Fruit fly (Drosophila melanogaster): ENCODE data around the gene CG9008.

CG9008 gene

DNA sequence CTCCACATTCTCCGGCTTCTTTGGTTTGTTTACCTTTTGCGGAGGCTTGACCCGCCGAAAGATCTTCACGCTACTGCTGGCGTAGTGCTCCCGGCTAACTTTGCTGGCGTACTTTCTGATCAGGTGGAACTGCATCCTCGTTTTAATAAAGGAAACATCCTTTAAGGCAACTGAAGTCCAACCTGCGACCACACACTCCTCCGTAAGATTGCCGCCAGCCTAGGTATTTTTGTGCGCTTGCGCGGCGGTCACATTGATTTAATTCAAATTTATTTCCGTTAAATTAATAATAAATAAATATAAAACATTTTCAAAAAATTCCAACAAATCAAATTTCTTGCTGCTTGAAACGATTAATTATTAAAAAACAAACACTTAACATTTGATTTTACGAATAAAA, 47.6 kb upstream of the CG9008 start, which contains the start of gene PolG1:
TSS of gene PolG1 (minus strand) at position 216 of the 400 bp plus-strand sequence.
- TF ChIP-seq woc (GFP tag; optimal IDR thresholded peaks at IDR 0.05) (no peak), pan (optimal IDR thresholded peaks at IDR 0.05) (no peak), sage (GFP tag; optimal IDR thresholded peaks at IDR 0.05) (no peak), GATAd (GFP tag; optimal IDR thresholded peaks at IDR 0.05) (no peak), foxo (GFP tag; optimal IDR thresholded peaks at IDR 0.05) (no peak), fru (GFP tag; optimal IDR thresholded peaks at IDR 0.05) (no peak)

DNA sequence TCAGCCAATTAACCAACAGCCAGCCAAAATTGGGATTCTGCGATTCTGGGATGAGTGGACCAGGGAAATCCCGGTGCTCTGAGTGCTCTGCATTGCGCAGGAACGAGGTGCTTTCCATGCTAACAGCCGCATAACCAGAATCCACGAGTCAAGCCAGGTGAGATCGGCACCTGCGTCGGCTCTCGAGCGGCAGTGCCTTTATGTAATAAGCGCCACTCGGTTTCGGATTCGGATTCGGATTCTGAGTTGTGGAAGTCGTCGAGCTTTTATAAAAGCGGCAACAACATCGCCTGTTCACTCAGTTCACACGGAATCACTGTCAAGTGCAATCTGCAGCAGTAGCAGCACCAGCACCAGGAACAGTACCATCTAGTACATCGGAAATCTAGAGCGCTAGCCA, 41.0 kb upstream of the CG9008 start, which contains the start of gene b:
TSS of gene b (plus strand) at position 301 of the 400 bp plus-strand sequence.
- TF ChIP-seq Rel (GFP tag; optimal IDR thresholded peaks at IDR 0.05), result no peak
- TF ChIP-seq Rel (tag; optimal IDR thresholded peaks at IDR 0.05), result peak; percentile 79
- TF ChIP-seq rgr (GFP tag; optimal IDR thresholded peaks at IDR 0.05), result no peak

DNA sequence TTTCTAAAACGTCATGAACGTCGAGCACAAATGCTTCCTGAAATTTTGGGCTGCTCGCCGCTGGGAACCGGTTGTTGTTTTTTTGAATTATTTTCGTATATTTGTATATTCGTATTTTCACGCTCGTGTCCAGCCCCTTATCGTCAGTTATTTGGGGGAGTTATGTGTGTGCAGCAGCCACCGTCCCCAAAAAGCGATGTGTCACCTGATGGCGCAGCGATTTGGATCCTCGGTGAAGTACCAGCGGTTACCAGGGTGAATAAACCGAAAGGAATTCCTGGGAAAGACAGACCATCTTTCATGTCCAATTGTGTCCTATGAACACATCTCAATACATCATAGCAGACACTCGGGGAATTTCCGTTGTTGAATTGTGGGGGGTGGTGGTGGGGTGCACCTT, 40.2 kb upstream of the CG9008 start:
- TF ChIP-seq Rel (GFP tag; optimal IDR thresholded peaks at IDR 0.05) (no peak), Rel (tag; optimal IDR thresholded peaks at IDR 0.05) (peak; percentile 91), Hr78 (GFP tag; optimal IDR thresholded peaks at IDR 0.05) (no peak)

DNA sequence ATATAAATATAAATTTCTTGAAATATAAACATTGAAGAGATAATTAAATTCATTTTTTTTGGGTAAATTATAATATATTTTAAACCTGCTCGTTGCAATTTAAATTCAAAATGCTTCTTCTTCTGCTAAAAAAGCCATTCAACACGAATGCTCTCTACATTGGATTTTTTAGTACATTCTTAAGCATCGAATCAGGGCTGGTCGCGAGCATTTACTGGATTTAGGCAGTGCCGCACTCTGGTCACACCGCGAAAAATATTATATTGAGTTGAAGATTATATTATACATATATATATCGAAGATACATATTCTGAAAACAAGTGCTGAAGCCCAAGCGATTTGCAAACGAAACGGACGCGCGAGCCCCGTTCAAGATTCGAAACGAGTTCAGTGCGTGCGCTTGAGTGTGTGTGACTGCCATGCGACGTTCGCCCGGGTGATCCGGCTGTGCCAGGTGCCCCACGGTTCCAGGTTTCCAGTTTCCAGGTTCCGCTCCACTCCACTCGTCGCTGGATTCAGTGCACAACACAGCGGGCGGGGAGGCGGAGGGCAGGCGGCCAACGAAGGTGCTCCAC, 33.7 kb upstream of the CG9008 start, which contains the start of gene Sos:
TSS of gene Sos (plus strand) at position 213 of the 575 bp plus-strand sequence.
- TF ChIP-seq psq (GFP tag; optimal IDR thresholded peaks at IDR 0.05) (no peak), Rel (GFP tag; optimal IDR thresholded peaks at IDR 0.05) (no peak), Rel (tag; optimal IDR thresholded peaks at IDR 0.05) (peak; percentile 45)

DNA sequence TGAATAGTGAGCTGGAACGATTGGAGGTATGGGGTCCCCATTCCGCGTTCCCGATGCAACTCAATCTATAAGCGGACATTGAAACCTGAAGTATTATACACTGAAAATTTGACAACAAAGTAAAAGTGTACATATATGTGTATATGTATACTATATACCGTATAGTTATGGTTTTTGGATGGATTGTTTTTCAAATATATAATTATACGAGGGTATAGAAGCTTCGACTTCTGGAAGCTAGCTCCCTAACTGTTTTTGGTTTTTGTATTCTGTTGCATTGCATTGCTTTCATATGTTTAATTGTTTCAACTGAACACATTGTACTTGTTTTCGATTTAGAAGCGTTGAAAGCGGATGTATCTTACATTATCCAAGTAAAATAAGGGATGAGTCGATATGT, 33.2 kb upstream of the CG9008 start, which contains the start of gene CG16888:
TSS of gene CG16888 (minus strand) at position 101 of the 400 bp plus-strand sequence.
- TF ChIP-seq CG32264 (GFP tag; optimal IDR thresholded peaks at IDR 0.05) (no peak), rgr (GFP tag; optimal IDR thresholded peaks at IDR 0.05) (no peak), Hnf4 (GFP tag; optimal IDR thresholded peaks at IDR 0.05) (no peak), OdsH (GFP tag; optimal IDR thresholded peaks at IDR 0.05) (no peak), dsf (GFP tag; optimal IDR thresholded peaks at IDR 0.05; ENCODE audit: borderline replicate concordance) (no peak), Vsx2 (GFP tag; optimal IDR thresholded peaks at IDR 0.05; ENCODE audit: partially characterized antibody) (no peak), Hr78 (GFP tag; optimal IDR thresholded peaks at IDR 0.05) (no peak), sv (GFP tag; optimal IDR thresholded peaks at IDR 0.05) (no peak), Dfd (GFP tag; optimal IDR thresholded peaks at IDR 0.05) (no peak), h (GFP tag; optimal IDR thresholded peaks at IDR 0.05) (no peak), Hr83 (GFP tag; optimal IDR thresholded peaks at IDR 0.05; ENCODE audit: poor library complexity, severe bottlenecking) (no peak), Abd-B (GFP tag; optimal IDR thresholded peaks at IDR 0.05) (no peak), dmrt93B (GFP tag; optimal IDR thresholded peaks at IDR 0.05) (no peak), Myc (optimal IDR thresholded peaks at IDR 0.05) (no peak)

DNA sequence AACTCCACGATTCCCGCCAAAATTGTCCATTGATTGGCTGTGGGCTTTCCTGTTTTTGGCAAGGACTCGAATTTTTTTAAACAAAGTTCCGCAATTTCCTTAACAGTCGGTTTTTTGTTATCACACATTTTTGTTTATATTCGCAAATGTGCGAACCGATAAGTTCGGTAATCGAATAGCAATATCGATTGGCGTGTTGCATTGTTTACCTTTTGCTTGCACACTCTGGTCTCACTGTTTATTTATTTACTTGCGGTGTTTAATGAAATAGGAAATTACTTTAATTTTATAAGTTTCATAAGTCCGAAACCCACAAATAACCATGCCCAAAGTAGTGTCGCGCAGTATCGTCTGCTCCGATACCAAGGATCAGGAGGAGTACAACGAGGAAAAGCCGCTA, 31.4 kb upstream of the CG9008 start, which contains the start of the genes Adat1 and CG16865:
TSS of gene Adat1 (minus strand) at position 152 of the 400 bp plus-strand sequence.
TSS of gene CG16865 (plus strand) at position 200 of the 400 bp plus-strand sequence.
- TF ChIP-seq N (GFP tag; optimal IDR thresholded peaks at IDR 0.05) (no peak), GATAd (GFP tag; optimal IDR thresholded peaks at IDR 0.05) (no peak), Hr83 (GFP tag; optimal IDR thresholded peaks at IDR 0.05; ENCODE audit: poor library complexity, severe bottlenecking) (peak; percentile 21), OdsH (GFP tag; optimal IDR thresholded peaks at IDR 0.05) (no peak), brk (GFP tag; optimal IDR thresholded peaks at IDR 0.05) (no peak), br (GFP tag; optimal IDR thresholded peaks at IDR 0.05) (no peak), CG9705 (GFP tag; optimal IDR thresholded peaks at IDR 0.05) (peak; percentile 15), Rel (GFP tag; optimal IDR thresholded peaks at IDR 0.05) (no peak), Rel (tag; optimal IDR thresholded peaks at IDR 0.05) (no peak), Vsx2 (GFP tag; optimal IDR thresholded peaks at IDR 0.05; ENCODE audit: partially characterized antibody) (no peak)

DNA sequence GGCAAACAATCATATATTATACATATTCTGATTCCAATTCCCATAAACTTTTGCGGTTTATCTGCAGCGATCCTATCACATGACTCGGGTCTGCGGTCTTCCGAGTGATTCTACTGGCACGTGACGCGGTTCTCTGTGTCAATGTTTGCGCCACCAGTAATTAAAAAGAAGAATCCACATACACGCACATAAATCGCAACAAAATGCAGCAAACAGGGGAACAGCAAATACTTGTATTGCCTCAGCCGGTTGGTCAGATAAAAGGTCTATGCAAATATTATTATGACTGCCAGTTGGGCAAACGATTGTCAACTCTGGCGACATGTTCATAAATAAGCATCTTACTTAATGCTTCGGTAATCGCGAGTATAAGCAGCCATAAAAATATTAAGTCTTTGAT, 28.0 kb upstream of the CG9008 start:
- TF ChIP-seq OdsH (GFP tag; optimal IDR thresholded peaks at IDR 0.05), result peak; percentile 34
- no peak for TF ChIP-seq psq (GFP tag; optimal IDR thresholded peaks at IDR 0.05)
- TF ChIP-seq Sp1 (GFP tag; optimal IDR thresholded peaks at IDR 0.05), result peak; percentile 38
- TF ChIP-seq usp (GFP tag; optimal IDR thresholded peaks at IDR 0.05), result no peak
- TF ChIP-seq CG32264 (GFP tag; optimal IDR thresholded peaks at IDR 0.05), result peak; percentile 3
- TF ChIP-seq ey (GFP tag; optimal IDR thresholded peaks at IDR 0.05), result no peak
- peak; percentile 64 for TF ChIP-seq Hr83 (GFP tag; optimal IDR thresholded peaks at IDR 0.05; ENCODE audit: poor library complexity, severe bottlenecking)
- no peak for TF ChIP-seq dmrt93B (GFP tag; optimal IDR thresholded peaks at IDR 0.05)
- TF ChIP-seq Vsx2 (GFP tag; optimal IDR thresholded peaks at IDR 0.05; ENCODE audit: partially characterized antibody), result no peak
- TF ChIP-seq Hnf4 (GFP tag; optimal IDR thresholded peaks at IDR 0.05), result no peak
- TF ChIP-seq GATAd (GFP tag; optimal IDR thresholded peaks at IDR 0.05), result no peak
- peak; percentile 45 for TF ChIP-seq rgr (GFP tag; optimal IDR thresholded peaks at IDR 0.05)
- no peak for TF ChIP-seq jim (GFP tag; optimal IDR thresholded peaks at IDR 0.05)
